Worm (Caenorhabditis elegans) whole organism, late embryonic: Measurements from ENCODE around the gene ubc-21.

Source experiments
- C38D4.7 ChIP-seq: fragments of 200-800 bp; sonication (Bioruptor generic); optimal IDR thresholded peaks from 2 replicates; lab custom pipeline; 2018; ENCODE audit warnings: mild to moderate bottlenecking, missing genetic modification characterization, moderate library complexity, missing compliant biosample characterization
- dmd-4 ChIP-seq: sonication (generic microtip); optimal IDR thresholded peaks from 2 replicates; lab custom pipeline; 2016; ENCODE audit warnings: borderline replicate concordance, missing genetic modification characterization, missing compliant biosample characterization
- dve-1 ChIP-seq: sonication (generic microtip); optimal IDR thresholded peaks from 2 replicates; lab custom pipeline; 2017; ENCODE audit warnings: antibody characterized with exemption, mild to moderate bottlenecking, missing genetic modification characterization, missing compliant biosample characterization
- fax-1 ChIP-seq: sonication (generic microtip); optimal IDR thresholded peaks from 2 replicates; lab custom pipeline; 2016; ENCODE audit warnings: missing genotype, missing genetic modification characterization, missing compliant biosample characterization
- pat-9 ChIP-seq: fragments of 200-800 bp; sonication (Bioruptor generic); optimal IDR thresholded peaks from 2 replicates; lab custom pipeline; 2018; ENCODE audit warnings: mild to moderate bottlenecking, missing genetic modification characterization, moderate library complexity, missing compliant biosample characterization
- tbx-2 ChIP-seq: sonication (generic microtip); optimal IDR thresholded peaks from 2 replicates; lab custom pipeline; 2016; ENCODE audit warnings: missing genetic modification characterization, missing compliant biosample characterization
- unc-3 ChIP-seq, 2 experiments: fragments of 200-800 bp in 1 of 2; sonication (Bioruptor generic) in 1 of 2; sonication (generic microtip) in 1 of 2; conservative IDR thresholded peaks in 1 of 2; optimal IDR thresholded peaks in 1 of 2; 2 replicates each; pipeline versions ENCODE4 v1.3.6 to Lab custom; 2016 to 2022; ENCODE audit warnings: missing compliant biosample characterization in 2 of 2, missing genetic modification characterization in 2 of 2, missing genetic modification reagents in 1 of 2
- unc-42 ChIP-seq: sonication (generic microtip); optimal IDR thresholded peaks from 2 replicates; lab custom pipeline; 2016; ENCODE audit warnings: missing genotype, missing genetic modification characterization, missing compliant biosample characterization

DNA sequence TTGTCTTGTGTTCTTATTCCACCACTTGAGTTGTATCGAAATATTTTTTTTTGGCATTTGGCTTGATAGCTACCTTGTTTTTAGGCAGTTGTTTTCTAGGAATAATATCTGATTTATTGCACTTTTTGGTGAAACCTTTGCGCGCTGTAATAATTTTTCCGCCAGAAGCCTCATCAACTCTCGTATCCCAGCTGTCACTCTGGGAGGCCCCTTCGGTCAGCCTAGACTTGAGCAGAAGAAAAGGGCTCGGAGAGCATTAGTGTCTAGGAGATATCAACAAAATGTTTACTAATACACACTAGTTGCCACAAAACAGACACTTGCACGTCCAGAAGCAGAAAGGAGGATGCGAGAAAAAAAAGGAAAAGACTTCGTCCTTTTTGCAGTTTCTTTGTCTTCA lies 19.4 kb downstream of the ubc-21 start:
- no peak for TF ChIP-seq pat-9 (tag; lab: Kevin White, UChicago)
- no peak for TF ChIP-seq C38D4.7 (GFP tag; lab: Kevin White, UChicago)
- no peak for TF ChIP-seq fax-1 (tag; lab: Kevin White, UChicago)
- TF ChIP-seq dve-1 (tag; lab: Kevin White, UChicago), result no peak
- no peak for TF ChIP-seq dmd-4 (tag; lab: Kevin White, UChicago)
- TF ChIP-seq tbx-2 (tag; lab: Kevin White, UChicago), result no peak
- no peak for TF ChIP-seq unc-42 (tag; lab: Kevin White, UChicago)
- no peak for TF ChIP-seq unc-3 (GFP tag; conservative IDR thresholded peaks at IDR 0.05; lab: Robert Waterston, UW)
- no peak for TF ChIP-seq unc-3 (tag; optimal IDR thresholded peaks at IDR 0.05; lab: Kevin White, UChicago)
